Worm (Caenorhabditis elegans) whole organism, late embryonic: Measurements from ENCODE around the gene srw-100.

Experiments used
- Y22D7AL.16 ChIP-seq: sonication (generic microtip); optimal IDR thresholded peaks from 2 replicates; lab custom pipeline; 2016; ENCODE audit warnings: missing genetic modification characterization, missing compliant biosample characterization
- elt-2 ChIP-seq: sonication (generic microtip); optimal IDR thresholded peaks from 2 replicates; lab custom pipeline; 2016; ENCODE audit warnings: missing genetic modification reagents, missing genetic modification characterization, missing compliant biosample characterization
- fkh-10 ChIP-seq: fragments of 150-350 bp; optimal IDR thresholded peaks from 2 replicates; lab custom pipeline; 2014; ENCODE audit warnings: missing biosample characterization, missing genetic modification reagents, missing genetic modification characterization
- fkh-6 ChIP-seq: sonication (generic microtip); optimal IDR thresholded peaks from 2 replicates; lab custom pipeline; 2016; ENCODE audit warnings: missing genetic modification characterization, missing compliant biosample characterization
- hlh-15 ChIP-seq: sonication (generic microtip); optimal IDR thresholded peaks from 2 replicates; lab custom pipeline; 2016; ENCODE audit warnings: missing genetic modification characterization, missing compliant biosample characterization
- hlh-6 ChIP-seq: sonication (generic microtip); optimal IDR thresholded peaks from 2 replicates; lab custom pipeline; 2016; ENCODE audit warnings: missing genotype, missing genetic modification characterization, missing compliant biosample characterization
- hlh-8 ChIP-seq: sonication (generic microtip); optimal IDR thresholded peaks from 2 replicates; lab custom pipeline; 2016; ENCODE audit warnings: missing genotype, missing genetic modification characterization, missing compliant biosample characterization
- rnt-1 ChIP-seq: sonication (generic microtip); optimal IDR thresholded peaks from 2 replicates; lab custom pipeline; 2016; ENCODE audit warnings: missing genetic modification characterization, missing compliant biosample characterization
- sdc-2 ChIP-seq: sonication (generic microtip); optimal IDR thresholded peaks from 2 replicates; lab custom pipeline; 2016; ENCODE audit warnings: missing genotype, missing genetic modification characterization, missing compliant biosample characterization
- unc-86 ChIP-seq: sonication (generic microtip); optimal IDR thresholded peaks from 2 replicates; lab custom pipeline; 2016; ENCODE audit warnings: missing genetic modification characterization, missing compliant biosample characterization

srw-100 gene

ce11 chrV:1756099-1756498 is 45.1 kb downstream of the srw-100 start:
- TF ChIP-seq hlh-6 (tag; lab: Kevin White, UChicago) = no peak
- no peak for TF ChIP-seq fkh-6
- no peak for TF ChIP-seq rnt-1 (tag; lab: Kevin White, UChicago)
- TF ChIP-seq Y22D7AL.16 (tag; lab: Kevin White, UChicago) = no peak
- no peak for TF ChIP-seq sdc-2 (tag; lab: Kevin White, UChicago)
- no peak for TF ChIP-seq hlh-15 (tag; lab: Kevin White, UChicago)
- no peak for TF ChIP-seq unc-86 (tag; lab: Kevin White, UChicago)
- no peak for TF ChIP-seq hlh-8 (tag; lab: Kevin White, UChicago)

DNA sequence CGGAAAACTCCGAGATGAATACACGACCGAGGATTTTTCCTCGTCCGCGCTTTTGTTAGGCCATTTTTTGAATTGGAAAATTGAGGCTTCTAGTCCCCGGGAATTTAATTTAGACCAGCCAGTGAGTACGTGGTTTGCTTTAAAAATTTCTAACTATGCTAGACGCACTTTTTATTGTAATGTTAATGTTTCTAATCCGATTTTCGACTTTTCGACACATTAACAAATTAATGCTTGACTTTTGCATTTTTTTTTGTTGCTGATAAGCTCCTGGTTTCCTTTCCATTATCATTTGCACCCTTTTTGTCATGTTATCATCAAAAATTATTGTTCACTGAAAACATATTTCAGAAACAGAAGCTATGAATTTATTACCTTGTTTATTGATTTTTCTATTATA is 45.8 kb downstream of the srw-100 start, which contains the start of gene clec-204:
Gene clec-204 (plus strand): TSS at position 301 of the 400 bp plus-strand sequence.
- no peak for TF ChIP-seq fkh-10 (GFP tag; lab: Kevin White, UChicago)

DNA sequence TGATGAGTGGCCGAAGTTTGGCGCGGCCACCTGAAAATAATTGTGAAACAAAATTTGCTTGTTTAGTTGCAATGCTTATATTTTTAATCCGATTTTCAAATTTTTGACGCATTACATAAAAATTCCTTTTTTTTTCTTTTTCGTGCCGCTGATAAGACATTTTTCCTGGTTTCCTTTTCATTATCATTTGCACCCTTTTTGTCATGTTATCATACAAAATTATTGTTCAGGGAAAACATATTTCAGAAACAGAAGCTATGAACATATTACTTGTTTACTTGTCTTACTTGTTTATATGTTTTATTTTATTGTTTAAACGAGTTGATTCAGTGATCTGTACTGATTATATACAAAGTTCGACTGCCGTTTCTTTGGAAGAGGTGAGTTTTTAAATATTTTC is 49.7 kb downstream of the srw-100 start, which contains the start of gene clec-205:
Gene clec-205 (plus strand): TSS at position 212 of the 400 bp plus-strand sequence.
- TF ChIP-seq unc-86 (tag; lab: Kevin White, UChicago) = no peak
- TF ChIP-seq elt-2 (tag; lab: Kevin White, UChicago) = peak; percentile 10
